Fruit fly (Drosophila melanogaster): Measurements from ENCODE around the gene RpS2.

RpS2 gene

DNA sequence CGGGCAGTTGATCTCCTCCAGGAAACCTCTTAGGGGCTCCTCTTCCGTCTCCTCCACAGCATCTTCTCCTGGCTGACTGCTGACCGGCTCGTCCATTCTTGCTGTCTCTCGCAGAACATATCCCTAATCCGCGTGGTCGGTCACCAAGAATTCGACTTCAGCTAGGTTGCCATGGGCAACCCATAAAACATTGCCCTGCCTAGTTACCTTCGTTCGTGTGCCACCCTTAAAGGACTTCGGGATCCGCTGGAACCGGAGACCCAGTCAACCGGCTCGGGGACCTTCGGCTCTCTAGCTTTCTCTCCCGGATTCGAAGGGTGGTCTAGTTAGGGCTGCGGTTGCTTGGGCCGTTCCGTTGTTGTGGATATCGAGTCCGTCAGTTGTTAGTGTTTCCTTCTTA lies 27.4 kb upstream of the RpS2 start, which contains the start of the genes TbCMF46 and CG42366 (continued):
- no peak for TF ChIP-seq dac (GFP tag; optimal IDR thresholded peaks at IDR 0.05)

DNA sequence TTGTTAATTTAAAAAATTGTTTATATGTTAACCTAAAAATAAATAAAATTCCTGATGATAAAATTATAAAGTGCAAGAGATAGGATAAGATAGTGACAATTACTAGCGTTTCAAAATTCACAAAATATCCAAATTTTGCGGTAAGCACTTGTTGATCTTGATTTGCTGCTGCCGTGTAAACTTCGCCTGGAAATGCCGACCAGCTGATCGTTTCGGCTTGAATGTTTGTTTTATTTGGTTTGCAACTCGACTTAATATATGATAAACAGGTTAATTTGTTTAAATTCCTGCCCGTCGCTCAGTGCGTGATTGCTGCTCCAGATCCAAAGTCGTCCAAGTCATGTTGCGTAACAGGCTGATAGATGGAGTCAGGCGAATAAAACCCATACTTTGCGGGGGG lies 24.0 kb upstream of the RpS2 start, which contains the start of gene CG4592:
TSS of gene CG4592 (plus strand) at position 233 of the 400 bp plus-strand sequence.
- TF ChIP-seq CG8632 (GFP tag; optimal IDR thresholded peaks at IDR 0.05) (peak; percentile 70), CG6808 (GFP tag; optimal IDR thresholded peaks at IDR 0.05) (peak; percentile 62), CG31627 (GFP tag; optimal IDR thresholded peaks at IDR 0.05) (peak; percentile 70), acj6 (GFP tag; optimal IDR thresholded peaks at IDR 0.05) (peak; percentile 84), OdsH (GFP tag; optimal IDR thresholded peaks at IDR 0.05) (no peak), ss (GFP tag; optimal IDR thresholded peaks at IDR 0.05) (no peak), CG3032 (tag; optimal IDR thresholded peaks at IDR 0.05) (peak; percentile 72), CG32006 (GFP tag; optimal IDR thresholded peaks at IDR 0.05) (peak; percentile 75), dac (GFP tag; optimal IDR thresholded peaks at IDR 0.05) (no peak), Eip78C (GFP tag) (no peak), CG8119 (GFP tag; IDR thresholded peaks at IDR 0.05) (peak; percentile 73), Gug (GFP tag; IDR thresholded peaks at IDR 0.05) (peak; percentile 31; the same call in 1 of the 2 replicates), cyc (GFP tag; optimal IDR thresholded peaks at IDR 0.05) (peak; percentile 69), CG8319 (GFP tag; optimal IDR thresholded peaks at IDR 0.05) (peak; percentile 5), Smox (GFP tag; optimal IDR thresholded peaks at IDR 0.05) (peak; percentile 81), Met (GFP tag; optimal IDR thresholded peaks at IDR 0.05) (peak; percentile 82), CG6163 (GFP tag; IDR thresholded peaks at IDR 0.05) (peak; percentile 84), CG11902 (GFP tag; optimal IDR thresholded peaks at IDR 0.05) (peak; percentile 8), Hr39 (GFP tag; optimal IDR thresholded peaks at IDR 0.05) (peak; percentile 74), topi (GFP tag; optimal IDR thresholded peaks at IDR 0.05) (peak; percentile 76), achi (GFP tag; optimal IDR thresholded peaks at IDR 0.05) (peak; percentile 77), esn (GFP tag; optimal IDR thresholded peaks at IDR 0.05) (peak; percentile 86), CG7368 (GFP tag; optimal IDR thresholded peaks at IDR 0.05) (peak; percentile 50), CG15336 (GFP tag; IDR thresholded peaks at IDR 0.05) (peak; percentile 83), Eip75B (GFP tag; optimal IDR thresholded peaks at IDR 0.05) (peak; percentile 83), dsx (GFP tag; optimal IDR thresholded peaks at IDR 0.05; ENCODE audit: poor library complexity, severe bottlenecking) (peak; percentile 63), Hr38 (GFP tag; optimal IDR thresholded peaks at IDR 0.05) (no peak), Ets96B (tag; optimal IDR thresholded peaks at IDR 0.05) (no peak), Lpt (GFP tag; optimal IDR thresholded peaks at IDR 0.05) (peak; percentile 44), CG10631 (GFP tag; optimal IDR thresholded peaks at IDR 0.05) (peak; percentile 53), CG10669 (GFP tag; optimal IDR thresholded peaks at IDR 0.05) (no peak), lz (GFP tag; optimal IDR thresholded peaks at IDR 0.05) (peak; percentile 75), CG16779 (tag; optimal IDR thresholded peaks at IDR 0.05) (peak; percentile 40), fd85E (GFP tag; optimal IDR thresholded peaks at IDR 0.05) (no peak), CG11762 (GFP tag; optimal IDR thresholded peaks at IDR 0.05; ENCODE audit: insufficient read depth) (peak; percentile 29), svp (GFP tag) (peak; percentile 84), fkh (GFP tag; optimal IDR thresholded peaks at IDR 0.05) (peak; percentile 97), CG4318 (GFP tag; optimal IDR thresholded peaks at IDR 0.05) (peak; percentile 28), CG11294 (GFP tag; IDR thresholded peaks at IDR 0.05) (peak; percentile 13; the same call in 1 of the 2 replicates), CG6276 (GFP tag; optimal IDR thresholded peaks at IDR 0.05) (peak; percentile 60), salr (GFP tag; optimal IDR thresholded peaks at IDR 0.05) (peak in 1 of 2 experiments; percentile 68), Sox14 (GFP tag; optimal IDR thresholded peaks at IDR 0.05) (peak; percentile 74), Ets21C (GFP tag; optimal IDR thresholded peaks at IDR 0.05) (no peak), eg (GFP tag; IDR thresholded peaks at IDR 0.05) (peak; percentile 85), CG34406 (GFP tag; optimal IDR thresholded peaks at IDR 0.05) (peak; percentile 72), spab (GFP tag; optimal IDR thresholded peaks at IDR 0.05) (peak; percentile 44), CG9139 (GFP tag; optimal IDR thresholded peaks at IDR 0.05) (peak; percentile 55), CG3919 (GFP tag; optimal IDR thresholded peaks at IDR 0.05) (peak; percentile 82), Sox102F (GFP tag; optimal IDR thresholded peaks at IDR 0.05) (peak; percentile 82), fd59A (GFP tag; optimal IDR thresholded peaks at IDR 0.05) (peak; percentile 43)

All from whole organism, prepupa.